Worm (Caenorhabditis elegans) whole organism, mixed stage, embryonic: Measurements from ENCODE around the gene F56C9.10.

ENCODE experiments used
- M03D4.4 ChIP-seq: sonication (generic microtip); optimal IDR thresholded peaks from 2 replicates; lab custom pipeline; 2017; ENCODE audit warnings: mild to moderate bottlenecking, missing genetic modification characterization, missing compliant biosample characterization
- bed-3 ChIP-seq: fragments of 200-800 bp; sonication (Bioruptor generic); optimal IDR thresholded peaks from 3 replicates; lab custom pipeline; 2018; ENCODE audit warnings: mild to moderate bottlenecking, missing genetic modification characterization, moderate library complexity, missing compliant biosample characterization
- ceh-83 ChIP-seq: fragments of 200-800 bp; sonication (Bioruptor generic); optimal IDR thresholded peaks from 2 replicates; lab custom pipeline; 2018; ENCODE audit warnings: mild to moderate bottlenecking, missing genetic modification characterization, missing compliant biosample characterization
- ces-1 ChIP-seq: fragments of 150-350 bp; optimal IDR thresholded peaks from 2 replicates; lab custom pipeline; 2014; ENCODE audit warnings: missing biosample characterization, missing genetic modification reagents, missing genetic modification characterization
- cnd-1 ChIP-seq: fragments of 200-800 bp; sonication (Bioruptor generic); optimal IDR thresholded peaks from 2 replicates; lab custom pipeline; 2018; ENCODE audit warnings: mild to moderate bottlenecking, missing genetic modification characterization, missing compliant biosample characterization
- drap-1 ChIP-seq: fragments of 200-800 bp; sonication (Bioruptor generic); optimal IDR thresholded peaks from 3 replicates; lab custom pipeline; 2018; ENCODE audit warnings: mild to moderate bottlenecking, missing genetic modification characterization, missing compliant biosample characterization
- elt-1 ChIP-seq: sonication (generic microtip); optimal IDR thresholded peaks from 2 replicates; lab custom pipeline; 2017; ENCODE audit warnings: missing genetic modification characterization, mild to moderate bottlenecking, missing compliant biosample characterization, antibody characterized with exemption, moderate library complexity, borderline replicate concordance; ENCODE audit not compliant: insufficient read depth
- elt-3 ChIP-seq: fragments of 150-350 bp; optimal IDR thresholded peaks from 2 replicates; lab custom pipeline; 2014; ENCODE audit warnings: missing biosample characterization, missing genetic modification characterization
- flh-1 ChIP-seq: fragments of 200-800 bp; sonication (Bioruptor generic); optimal IDR thresholded peaks from 2 replicates; lab custom pipeline; 2018; ENCODE audit warnings: mild to moderate bottlenecking, missing genetic modification characterization, moderate library complexity, missing compliant biosample characterization
- ham-2 ChIP-seq: fragments of 200-800 bp; sonication (Bioruptor generic); optimal IDR thresholded peaks from 2 replicates; lab custom pipeline; 2018; ENCODE audit warnings: mild to moderate bottlenecking, missing genetic modification characterization, missing compliant biosample characterization
- hlh-1 ChIP-seq: fragments of 150-350 bp; optimal IDR thresholded peaks from 2 replicates; lab custom pipeline; 2014; ENCODE audit warnings: missing biosample characterization, missing genetic modification reagents, missing genetic modification characterization
- lin-13 ChIP-seq: fragments of 150-350 bp; optimal IDR thresholded peaks from 2 replicates; lab custom pipeline; 2014; ENCODE audit warnings: missing biosample characterization, missing genetic modification characterization
- mab-5 ChIP-seq: fragments of 150-350 bp; optimal IDR thresholded peaks from 2 replicates; lab custom pipeline; 2014; ENCODE audit warnings: missing biosample characterization, missing genetic modification characterization
- mep-1 ChIP-seq: fragments of 150-350 bp; optimal IDR thresholded peaks from 2 replicates; lab custom pipeline; 2017; ENCODE audit warnings: missing biosample characterization, missing genetic modification reagents, missing genetic modification characterization, inconsistent platforms
- mls-2 ChIP-seq: sonication (generic microtip); optimal IDR thresholded peaks from 2 replicates; lab custom pipeline; 2016; ENCODE audit warnings: mild to moderate bottlenecking, missing genetic modification characterization, moderate library complexity, missing compliant biosample characterization
- nhr-12 ChIP-seq: fragments of 150-350 bp; optimal IDR thresholded peaks from 2 replicates; lab custom pipeline; 2014; ENCODE audit warnings: missing biosample characterization, missing genetic modification characterization
- nhr-2 ChIP-seq: fragments of 150-350 bp; optimal IDR thresholded peaks from 2 replicates; lab custom pipeline; 2014; ENCODE audit warnings: missing biosample characterization, missing genetic modification characterization
- nhr-237 ChIP-seq: fragments of 150-350 bp; optimal IDR thresholded peaks from 2 replicates; lab custom pipeline; 2014; ENCODE audit warnings: missing biosample characterization, missing genetic modification characterization
- nhr-28 ChIP-seq: fragments of 150-350 bp; optimal IDR thresholded peaks from 2 replicates; lab custom pipeline; 2014; ENCODE audit warnings: missing biosample characterization, missing genetic modification characterization
- nhr-76 ChIP-seq: sonication (generic microtip); optimal IDR thresholded peaks from 2 replicates; lab custom pipeline; 2017; ENCODE audit warnings: missing biosample characterization, missing genetic modification characterization
- pha-4 ChIP-seq: fragments of 150-350 bp; optimal IDR thresholded peaks from 2 replicates; lab custom pipeline; 2018; ENCODE audit warnings: missing biosample characterization, missing genetic modification reagents, missing genetic modification characterization
- sem-2 ChIP-seq: fragments of 200-800 bp; sonication (Bioruptor generic); optimal IDR thresholded peaks from 2 replicates; lab custom pipeline; 2018; ENCODE audit warnings: mild to moderate bottlenecking, missing genetic modification characterization, missing compliant biosample characterization
- snpc-4 ChIP-seq: fragments of 150-350 bp; optimal IDR thresholded peaks from 2 replicates; lab custom pipeline; 2014; ENCODE audit warnings: missing biosample characterization, missing genetic modification characterization
- sptf-1 ChIP-seq: sonication (generic microtip); optimal IDR thresholded peaks from 2 replicates; lab custom pipeline; 2017; ENCODE audit warnings: mild to moderate bottlenecking, missing genetic modification characterization, moderate library complexity, missing compliant biosample characterization
- tbx-8 ChIP-seq: fragments of 200-800 bp; sonication (Bioruptor generic); optimal IDR thresholded peaks from 2 replicates; lab custom pipeline; 2018; ENCODE audit warnings: mild to moderate bottlenecking, missing genetic modification characterization, moderate library complexity, missing compliant biosample characterization
- unc-120 ChIP-seq: sonication (generic microtip); optimal IDR thresholded peaks from 2 replicates; lab custom pipeline; 2017; ENCODE audit warnings: missing genetic modification characterization, missing compliant biosample characterization; ENCODE audit not compliant: poor library complexity, severe bottlenecking
- unc-39 ChIP-seq: fragments of 150-350 bp; optimal IDR thresholded peaks from 2 replicates; lab custom pipeline; 2014; ENCODE audit warnings: missing biosample characterization, missing genetic modification characterization
- unc-62 ChIP-seq: fragments of 150-350 bp; optimal IDR thresholded peaks from 2 replicates; lab custom pipeline; 2014; ENCODE audit warnings: missing biosample characterization, missing genetic modification reagents, missing genetic modification characterization
- zip-8 ChIP-seq: fragments of 150-350 bp; optimal IDR thresholded peaks from 2 replicates; lab custom pipeline; 2014; ENCODE audit warnings: missing biosample characterization, missing genetic modification characterization

Gene F56C9.10

ce11 chrIII:7322018-7322417 lies 13.1 kb downstream of the F56C9.10 start:
- TF ChIP-seq nhr-2 (tag; lab: Kevin White, UChicago) (no peak), M03D4.4 (tag; lab: Kevin White, UChicago) (no peak), pha-4 (peak; percentile 79)

- TF ChIP-seq nhr-76 (no peak), bed-3 (GFP tag; lab: Kevin White, UChicago) (no peak), M03D4.4 (tag; lab: Kevin White, UChicago) (no peak), ham-2 (GFP tag; lab: Kevin White, UChicago) (no peak), ceh-83 (GFP tag; lab: Kevin White, UChicago) (no peak), unc-39 (tag; lab: Kevin White, UChicago) (no peak), unc-62 (no peak), drap-1 (GFP tag; lab: Kevin White, UChicago) (no peak), tbx-8 (no peak), hlh-1 (no peak), sptf-1 (tag; lab: Kevin White, UChicago) (no peak), nhr-237 (tag; lab: Kevin White, UChicago) (no peak), nhr-12 (tag; lab: Kevin White, UChicago) (no peak), mls-2 (tag; lab: Kevin White, UChicago) (no peak), ces-1 (GFP tag; lab: Kevin White, UChicago) (no peak)
Measured at ce11 chrIII:7319390-7319789, 15.7 kb downstream of the F56C9.10 start, which contains the start of gene F56C9.8. TSS of gene F56C9.8 (minus strand) at chrIII:7319509.

- TF ChIP-seq pha-4 (peak; percentile 83), mab-5 (tag; lab: Kevin White, UChicago) (no peak), nhr-2 (tag; lab: Kevin White, UChicago) (no peak), ces-1 (GFP tag; lab: Kevin White, UChicago) (no peak), tbx-8 (no peak), mep-1 (no peak), M03D4.4 (tag; lab: Kevin White, UChicago) (no peak)
Measured at ce11 chrIII:7317354-7317753, 17.8 kb downstream of the F56C9.10 start.

ce11 chrIII:7314927-7315547 lies 20.1 kb downstream of the F56C9.10 start, which contains the start of gene nspg-6:
TSS of gene nspg-6 (minus strand) at chrIII:7314977.
- TF ChIP-seq unc-39 (tag; lab: Kevin White, UChicago) (no peak), elt-3 (tag; lab: Kevin White, UChicago) (no peak)

ce11 chrIII:7314473-7314872 lies 20.6 kb downstream of the F56C9.10 start:
- TF ChIP-seq unc-39 (tag; lab: Kevin White, UChicago) (no peak), hlh-1 (no peak), ham-2 (GFP tag; lab: Kevin White, UChicago) (no peak), elt-3 (tag; lab: Kevin White, UChicago) (no peak), lin-13 (no peak), flh-1 (GFP tag; lab: Kevin White, UChicago) (no peak), cnd-1 (tag; lab: Kevin White, UChicago) (no peak), mep-1 (no peak), unc-120 (tag; lab: Kevin White, UChicago) (no peak), mls-2 (tag; lab: Kevin White, UChicago) (no peak), snpc-4 (tag; lab: Kevin White, UChicago) (no peak)

- TF ChIP-seq unc-62 (no peak), mab-5 (tag; lab: Kevin White, UChicago) (no peak), mep-1 (no peak), elt-1 (no peak), elt-3 (tag; lab: Kevin White, UChicago) (no peak), flh-1 (GFP tag; lab: Kevin White, UChicago) (no peak), hlh-1 (no peak), sptf-1 (tag; lab: Kevin White, UChicago) (no peak), nhr-12 (tag; lab: Kevin White, UChicago) (no peak), sem-2 (GFP tag; lab: Kevin White, UChicago) (no peak), mls-2 (tag; lab: Kevin White, UChicago) (no peak), nhr-28 (tag; lab: Kevin White, UChicago) (no peak), zip-8 (tag; lab: Kevin White, UChicago) (no peak), ham-2 (GFP tag; lab: Kevin White, UChicago) (no peak), snpc-4 (tag; lab: Kevin White, UChicago) (no peak), nhr-237 (tag; lab: Kevin White, UChicago) (no peak), pha-4 (no peak)
Measured at ce11 chrIII:7310662-7311340, 24.3 kb downstream of the F56C9.10 start, which contains the start of the genes F56C9.6 and F56C9.3. TSS of gene F56C9.6 (minus strand) at chrIII:7310773. TSS of gene F56C9.3 (plus strand) at chrIII:7311290.
